Worm (Caenorhabditis elegans): ENCODE results near the gene calu-1.

The calu-1 gene

DNA sequence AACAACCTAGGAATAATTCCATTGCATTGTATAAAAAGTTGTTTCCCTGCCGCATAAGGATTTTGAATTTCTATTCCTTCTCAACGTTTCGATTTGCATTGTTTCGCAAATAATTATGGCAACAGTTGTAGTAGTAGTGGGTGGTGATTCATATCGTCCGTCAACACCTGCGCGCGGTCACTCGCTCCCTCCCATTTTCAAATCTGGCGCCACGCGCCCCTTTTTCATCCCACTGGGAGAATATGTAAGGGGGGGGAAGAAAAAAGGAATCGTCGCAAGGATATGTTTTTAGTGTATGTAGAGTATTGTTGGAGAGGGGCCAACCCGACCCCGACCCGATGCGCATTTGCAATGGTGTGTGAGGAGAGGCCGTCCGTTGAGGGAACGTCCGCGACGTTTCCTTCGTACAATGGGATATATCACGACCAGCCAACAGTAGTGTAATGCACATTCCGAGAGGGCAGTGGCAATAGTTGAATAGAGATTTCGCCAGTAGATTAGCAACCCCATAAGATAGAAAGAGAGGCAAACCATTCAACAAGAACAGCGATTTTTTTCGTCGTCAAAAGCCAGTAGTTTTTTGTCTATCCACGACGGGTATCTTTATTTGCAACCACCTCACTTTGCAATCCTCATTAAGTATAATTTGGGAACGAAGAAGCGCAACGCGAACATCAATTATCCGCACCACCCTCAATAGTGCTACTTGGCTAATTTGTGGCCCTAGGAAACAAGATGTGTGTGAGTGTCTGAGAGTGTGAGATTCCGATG lies 9.6 kb downstream of the calu-1 start:
- no peak for TF ChIP-seq mbf-1 (tag; optimal IDR thresholded peaks at IDR 0.05)
- peak; percentile 15 for TF ChIP-seq ceh-16 (tag; optimal IDR thresholded peaks at IDR 0.05)

DNA sequence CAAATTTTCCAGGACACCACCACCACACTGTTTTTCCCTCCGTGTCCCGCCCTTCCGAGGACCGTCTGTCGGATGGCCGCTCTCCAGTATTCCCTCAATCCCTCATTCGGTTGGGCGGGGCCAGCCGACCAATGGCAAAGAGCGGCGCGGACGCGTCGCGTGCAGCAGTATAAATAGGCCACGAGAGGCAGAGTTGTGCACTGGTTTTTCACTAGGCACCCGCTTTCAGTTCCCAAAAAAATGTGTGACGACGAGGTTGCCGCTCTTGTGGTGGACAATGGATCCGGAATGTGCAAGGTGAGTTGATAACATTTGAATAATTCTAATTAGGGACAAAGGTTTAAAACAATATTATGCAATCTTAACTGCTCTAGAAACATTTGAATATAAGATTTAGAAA lies 10.3 kb downstream of the calu-1 start, which contains the start of gene act-4:
act-4 (plus strand) TSS at position 200 of the 400 bp plus-strand sequence.
- TF ChIP-seq nhr-10 (tag; optimal IDR thresholded peaks at IDR 0.05) (no peak), nhr-11 (tag; optimal IDR thresholded peaks at IDR 0.05) (no peak), peb-1 (tag; optimal IDR thresholded peaks at IDR 0.05) (no peak), lin-11 (tag; optimal IDR thresholded peaks at IDR 0.05) (no peak), skn-1 (tag; optimal IDR thresholded peaks at IDR 0.05) (no peak), unc-62 (GFP tag; optimal IDR thresholded peaks at IDR 0.05) (no peak), ceh-82 (tag; optimal IDR thresholded peaks at IDR 0.05) (peak; percentile 15), aly-2 (tag; optimal IDR thresholded peaks at IDR 0.05) (no peak), dmd-4 (tag; optimal IDR thresholded peaks at IDR 0.05) (no peak), sma-3 (GFP tag; optimal IDR thresholded peaks at IDR 0.05) (peak; percentile 33), elt-3 (tag; optimal IDR thresholded peaks at IDR 0.05) (no peak), nhr-25 (tag; optimal IDR thresholded peaks at IDR 0.05) (no peak), elt-1 (tag; optimal IDR thresholded peaks at IDR 0.05) (no peak), egl-27 (tag; optimal IDR thresholded peaks at IDR 0.05) (no peak), C34F6.9 (tag; optimal IDR thresholded peaks at IDR 0.05) (peak; percentile 41), unc-39 (tag; optimal IDR thresholded peaks at IDR 0.05) (no peak), nhr-23 (tag; optimal IDR thresholded peaks at IDR 0.05) (no peak), alr-1 (tag; optimal IDR thresholded peaks at IDR 0.05) (no peak), nhr-12 (tag; optimal IDR thresholded peaks at IDR 0.05) (no peak), lsy-2 (tag; optimal IDR thresholded peaks at IDR 0.05) (peak; percentile 15 to 59), sma-9 (GFP tag; optimal IDR thresholded peaks at IDR 0.05) (peak; percentile 54), sma-9 (tag; optimal IDR thresholded peaks at IDR 0.05) (no peak), ztf-1 (GFP tag; conservative IDR thresholded peaks at IDR 0.05) (no peak), R02D3.7 (tag; optimal IDR thresholded peaks at IDR 0.05) (no peak), lin-13 (GFP tag; optimal IDR thresholded peaks at IDR 0.05) (peak; percentile 26), fos-1 (tag; optimal IDR thresholded peaks at IDR 0.05) (no peak), ZK546.5 (tag; optimal IDR thresholded peaks at IDR 0.05) (no peak), blmp-1 (tag; optimal IDR thresholded peaks at IDR 0.05; ENCODE audit: insufficient read depth) (no peak), sem-4 (tag; optimal IDR thresholded peaks at IDR 0.05) (peak; percentile 48), crh-2 (tag; optimal IDR thresholded peaks at IDR 0.05) (no peak), unc-55 (GFP tag; optimal IDR thresholded peaks at IDR 0.05) (peak; percentile 43), ztf-11 (tag; optimal IDR thresholded peaks at IDR 0.05) (no peak), ama-1 (optimal IDR thresholded peaks at IDR 0.05) (peak; percentile 96), mab-5 (tag; optimal IDR thresholded peaks at IDR 0.05) (peak; percentile 20), nhr-77 (tag; optimal IDR thresholded peaks at IDR 0.05) (no peak), nhr-129 (tag; optimal IDR thresholded peaks at IDR 0.05) (peak; percentile 52), ztf-4 (tag; optimal IDR thresholded peaks at IDR 0.05) (no peak), mdl-1 (tag; optimal IDR thresholded peaks at IDR 0.05) (peak; percentile 26 to 58), F13H6.1 (tag; optimal IDR thresholded peaks at IDR 0.05) (peak; percentile 78), zag-1 (tag; optimal IDR thresholded peaks at IDR 0.05) (peak; percentile 33), nhr-21 (tag; optimal IDR thresholded peaks at IDR 0.05) (no peak), Y55F3AM.14 (GFP tag; optimal IDR thresholded peaks at IDR 0.05) (no peak), ceh-16 (tag; optimal IDR thresholded peaks at IDR 0.05) (peak; percentile 21), gmeb-1 (tag; optimal IDR thresholded peaks at IDR 0.05) (no peak)

All from whole organism, L2 larva.